Worm (Caenorhabditis elegans) whole organism, young adult: Measurements from ENCODE around the gene eng-1.

Experiments
- F23B12.7 ChIP-seq: sonication (generic microtip); optimal IDR thresholded peaks from 2 replicates; lab custom pipeline; 2017; ENCODE audit warnings: missing genetic modification characterization, mild to moderate bottlenecking, missing compliant biosample characterization, antibody characterized with exemption, moderate library complexity; ENCODE audit not compliant: insufficient read depth
- F49E8.2 ChIP-seq: sonication (generic microtip); optimal IDR thresholded peaks from 3 replicates; lab custom pipeline; 2017; ENCODE audit warnings: missing genetic modification characterization, mild to moderate bottlenecking, missing compliant biosample characterization, antibody characterized with exemption, moderate library complexity; ENCODE audit not compliant: insufficient read depth
- F52B5.7 ChIP-seq: sonication (generic microtip); optimal IDR thresholded peaks from 2 replicates; lab custom pipeline; 2016; ENCODE audit warnings: mild to moderate bottlenecking, missing genetic modification characterization, missing compliant biosample characterization
- F57A8.1 ChIP-seq: fragments of 200-800 bp; sonication (Bioruptor generic); optimal IDR thresholded peaks from 2 replicates; lab custom pipeline; 2018; ENCODE audit warnings: mild to moderate bottlenecking, missing genetic modification characterization, moderate library complexity, missing compliant biosample characterization
- F57C9.4 ChIP-seq: sonication (generic microtip); optimal IDR thresholded peaks from 2 replicates; lab custom pipeline; 2017; ENCODE audit warnings: mild to moderate bottlenecking, missing genetic modification characterization, missing compliant biosample characterization
- T07F8.4 ChIP-seq: sonication (generic microtip); optimal IDR thresholded peaks from 2 replicates; lab custom pipeline; 2016; ENCODE audit warnings: mild to moderate bottlenecking, missing genetic modification characterization, moderate library complexity, missing compliant biosample characterization
- T26A5.8 ChIP-seq: sonication (generic microtip); optimal IDR thresholded peaks from 2 replicates; lab custom pipeline; 2016; ENCODE audit warnings: missing genetic modification characterization, missing compliant biosample characterization
- Y53F4B.3 ChIP-seq: fragments of 200-800 bp; sonication (Bioruptor generic); IDR thresholded peaks from 2 replicates; pipeline ENCODE4 v1.3.6; 2022; ENCODE audit warnings: missing genetic modification reagents, missing genetic modification characterization, missing compliant biosample characterization
- Y79H2A.3 ChIP-seq: fragments of 200-800 bp; sonication (Bioruptor generic); conservative IDR thresholded peaks from 2 replicates; pipeline ENCODE4 v1.3.6; 2022; ENCODE audit warnings: missing genetic modification reagents, missing genetic modification characterization, missing compliant biosample characterization
- ZK185.1 ChIP-seq: sonication (generic microtip); optimal IDR thresholded peaks from 2 replicates; lab custom pipeline; 2016; ENCODE audit warnings: mild to moderate bottlenecking, missing genetic modification characterization, missing compliant biosample characterization; ENCODE audit not compliant: poor library complexity, severe bottlenecking
- akir-1 ChIP-seq: fragments of 200-800 bp; sonication (Bioruptor generic); optimal IDR thresholded peaks from 2 replicates; lab custom pipeline; 2018; ENCODE audit warnings: mild to moderate bottlenecking, missing genetic modification characterization, moderate library complexity, missing compliant biosample characterization
- aptf-2 ChIP-seq: fragments of 200-800 bp; sonication (Bioruptor generic); conservative IDR thresholded peaks from 2 replicates; pipeline ENCODE4 v1.3.6; 2022; ENCODE audit warnings: missing genetic modification reagents, missing genetic modification characterization, missing compliant biosample characterization
- attf-3 ChIP-seq: fragments of 200-800 bp; sonication (Bioruptor generic); conservative IDR thresholded peaks from 2 replicates; pipeline ENCODE4 v1.3.6; 2022; ENCODE audit warnings: missing genetic modification reagents, missing genetic modification characterization, missing compliant biosample characterization
- cebp-1 ChIP-seq, 2 experiments: fragments of 200-800 bp in 1 of 2; sonication (Bioruptor generic) in 1 of 2; sonication (generic microtip) in 1 of 2; IDR thresholded peaks in 1 of 2; optimal IDR thresholded peaks in 1 of 2; 2 replicates each; pipeline versions ENCODE4 v1.3.6 to Lab custom; 2017 to 2022; ENCODE audit warnings: missing compliant biosample characterization in 2 of 2, missing genetic modification characterization in 2 of 2, mild to moderate bottlenecking in 1 of 2, missing genetic modification reagents in 1 of 2, moderate library complexity in 1 of 2
- ceh-100 ChIP-seq: fragments of 200-800 bp; sonication (Bioruptor generic); IDR thresholded peaks from 2 replicates; pipeline ENCODE4 v1.3.6; 2022; ENCODE audit warnings: missing genetic modification reagents, missing genetic modification characterization, missing compliant biosample characterization
- ceh-58 ChIP-seq: fragments of 200-800 bp; sonication (Bioruptor generic); IDR thresholded peaks from 2 replicates; pipeline ENCODE4 v1.3.6; 2022; ENCODE audit warnings: missing genetic modification characterization, missing compliant biosample characterization
- die-1 ChIP-seq: sonication (generic microtip); optimal IDR thresholded peaks from 2 replicates; lab custom pipeline; 2016; ENCODE audit warnings: missing genotype, mild to moderate bottlenecking, missing genetic modification characterization, missing compliant biosample characterization
- dpl-1 ChIP-seq: fragments of 150-350 bp; optimal IDR thresholded peaks from 2 replicates; lab custom pipeline; 2014; ENCODE audit warnings: missing biosample characterization, missing genetic modification reagents, missing genetic modification characterization
- egl-44 ChIP-seq: fragments of 200-800 bp; sonication (Bioruptor generic); IDR thresholded peaks from 2 replicates; pipeline ENCODE4 v1.3.6; 2022; ENCODE audit warnings: missing genetic modification reagents, missing genetic modification characterization, missing compliant biosample characterization
- ekl-4 ChIP-seq: fragments of 200-800 bp; sonication (Bioruptor generic); IDR thresholded peaks from 2 replicates; pipeline ENCODE4 v1.3.6; 2022; ENCODE audit warnings: missing genetic modification reagents, missing genetic modification characterization, missing compliant biosample characterization
- ets-4 ChIP-seq: fragments of 200-800 bp; sonication (Bioruptor generic); optimal IDR thresholded peaks from 2 replicates; lab custom pipeline; 2018; ENCODE audit warnings: mild to moderate bottlenecking, missing genetic modification characterization, missing compliant biosample characterization
- fkh-3 ChIP-seq: sonication (generic microtip); optimal IDR thresholded peaks from 2 replicates; lab custom pipeline; 2016; ENCODE audit warnings: mild to moderate bottlenecking, missing genetic modification characterization, missing compliant biosample characterization
- gei-17 ChIP-seq: fragments of 200-800 bp; sonication (Bioruptor generic); optimal IDR thresholded peaks from 2 replicates; lab custom pipeline; 2018; ENCODE audit warnings: mild to moderate bottlenecking, missing genetic modification characterization, missing compliant biosample characterization
- hlh-12 ChIP-seq: sonication (generic microtip); optimal IDR thresholded peaks from 2 replicates; lab custom pipeline; 2016; ENCODE audit warnings: missing genetic modification characterization, missing compliant biosample characterization
- hsf-1 ChIP-seq: fragments of 200-800 bp; sonication (Bioruptor generic); IDR thresholded peaks from 2 replicates; pipeline ENCODE4 v1.3.6; 2022; ENCODE audit warnings: missing genetic modification reagents, missing genetic modification characterization, missing compliant biosample characterization
- lag-1 ChIP-seq: fragments of 200-800 bp; sonication (Bioruptor generic); IDR thresholded peaks from 2 replicates; pipeline ENCODE4 v1.3.6; 2022; ENCODE audit warnings: missing genetic modification reagents, missing genetic modification characterization, missing compliant biosample characterization
- lin-26 ChIP-seq: fragments of 200-800 bp; sonication (Bioruptor generic); IDR thresholded peaks from 2 replicates; pipeline ENCODE4 v1.3.6; 2022; ENCODE audit warnings: missing genetic modification reagents, missing genetic modification characterization, missing compliant biosample characterization
- lin-54 ChIP-seq: fragments of 200-800 bp; sonication (Bioruptor generic); optimal IDR thresholded peaks from 2 replicates; lab custom pipeline; 2018; ENCODE audit warnings: mild to moderate bottlenecking, missing genetic modification characterization, missing compliant biosample characterization
- lsl-1 ChIP-seq: fragments of 200-800 bp; sonication (Bioruptor generic); optimal IDR thresholded peaks from 2 replicates; lab custom pipeline; 2018; ENCODE audit warnings: mild to moderate bottlenecking, missing genetic modification characterization, moderate library complexity, missing compliant biosample characterization
- madf-10 ChIP-seq: sonication (generic microtip); optimal IDR thresholded peaks from 2 replicates; lab custom pipeline; 2016; ENCODE audit warnings: mild to moderate bottlenecking, missing genetic modification characterization, missing compliant biosample characterization
- madf-3 ChIP-seq: fragments of 200-800 bp; sonication (Bioruptor generic); IDR thresholded peaks from 2 replicates; pipeline ENCODE4 v1.3.6; 2022; ENCODE audit warnings: missing genetic modification reagents, missing genetic modification characterization, missing compliant biosample characterization
- madf-6 ChIP-seq: fragments of 200-800 bp; sonication (Bioruptor generic); IDR thresholded peaks from 2 replicates; pipeline ENCODE4 v1.3.6; 2022; ENCODE audit warnings: missing genetic modification reagents, missing genetic modification characterization, missing compliant biosample characterization
- madf-8 ChIP-seq: fragments of 200-800 bp; sonication (Bioruptor generic); conservative IDR thresholded peaks from 2 replicates; pipeline ENCODE4 v1.3.6; 2022; ENCODE audit warnings: missing genetic modification reagents, missing genetic modification characterization, missing compliant biosample characterization
- mxl-1 ChIP-seq: sonication (generic microtip); optimal IDR thresholded peaks from 2 replicates; lab custom pipeline; 2016; ENCODE audit warnings: missing genetic modification characterization, missing compliant biosample characterization
- nhr-120 ChIP-seq: fragments of 200-800 bp; sonication (Bioruptor generic); IDR thresholded peaks from 2 replicates; pipeline ENCODE4 v1.3.6; 2022; ENCODE audit warnings: missing genetic modification characterization, missing compliant biosample characterization
- nhr-179 ChIP-seq: sonication (generic microtip); optimal IDR thresholded peaks from 2 replicates; lab custom pipeline; 2016; ENCODE audit warnings: mild to moderate bottlenecking, missing genetic modification characterization, missing compliant biosample characterization
- nhr-27 ChIP-seq: fragments of 200-800 bp; sonication (Bioruptor generic); optimal IDR thresholded peaks from 2 replicates; lab custom pipeline; 2018; ENCODE audit warnings: mild to moderate bottlenecking, missing genetic modification characterization, moderate library complexity, missing compliant biosample characterization
- nhr-80 ChIP-seq: sonication (generic microtip); optimal IDR thresholded peaks from 2 replicates; lab custom pipeline; 2016; ENCODE audit warnings: missing genetic modification characterization, missing compliant biosample characterization
- nhr-90 ChIP-seq: sonication (generic microtip); optimal IDR thresholded peaks from 2 replicates; lab custom pipeline; 2016; ENCODE audit warnings: missing genotype, mild to moderate bottlenecking, missing genetic modification characterization, missing compliant biosample characterization
- pha-4 ChIP-seq: fragments of 150-350 bp; sonication (generic microtip); optimal IDR thresholded peaks from 2 replicates; lab custom pipeline; 2014; ENCODE audit warnings: missing biosample characterization, missing genetic modification reagents, missing genetic modification characterization
- sea-2 ChIP-seq: fragments of 200-800 bp; sonication (Bioruptor generic); IDR thresholded peaks from 2 replicates; pipeline ENCODE4 v1.3.6; 2022; ENCODE audit warnings: missing genetic modification characterization, missing compliant biosample characterization
- snpc-1.1 ChIP-seq: sonication (generic microtip); optimal IDR thresholded peaks from 2 replicates; lab custom pipeline; 2017; ENCODE audit warnings: missing genetic modification characterization, mild to moderate bottlenecking, missing compliant biosample characterization, antibody characterized with exemption, moderate library complexity, missing genotype, missing genetic modification reagents; ENCODE audit not compliant: insufficient read depth
- somi-1 ChIP-seq: fragments of 200-800 bp; sonication (Bioruptor generic); optimal IDR thresholded peaks from 2 replicates; lab custom pipeline; 2018; ENCODE audit warnings: mild to moderate bottlenecking, missing genetic modification characterization, missing compliant biosample characterization
- tbx-9 ChIP-seq: sonication (generic microtip); optimal IDR thresholded peaks from 2 replicates; lab custom pipeline; 2016; ENCODE audit warnings: borderline replicate concordance, missing genetic modification characterization, inconsistent platforms, missing compliant biosample characterization
- tlf-1 ChIP-seq: fragments of 200-800 bp; sonication (Bioruptor generic); optimal IDR thresholded peaks from 2 replicates; lab custom pipeline; 2018; ENCODE audit warnings: mild to moderate bottlenecking, missing genetic modification characterization, missing compliant biosample characterization
- unc-130 ChIP-seq: sonication (generic microtip); optimal IDR thresholded peaks from 2 replicates; lab custom pipeline; 2016; ENCODE audit warnings: missing genetic modification reagents, missing genetic modification characterization, missing compliant biosample characterization
- zim-3 ChIP-seq: sonication (generic microtip); optimal IDR thresholded peaks from 2 replicates; lab custom pipeline; 2017; ENCODE audit warnings: mild to moderate bottlenecking, missing genetic modification characterization, moderate library complexity, missing compliant biosample characterization
- ztf-25 ChIP-seq: fragments of 200-800 bp; sonication (Bioruptor generic); IDR thresholded peaks from 2 replicates; pipeline ENCODE4 v1.3.6; 2022; ENCODE audit warnings: missing genetic modification reagents, missing genetic modification characterization, missing compliant biosample characterization

Gene eng-1

ce11 chrIII:5853240-5853639 lies 15.1 kb downstream of the eng-1 start, which contains the start of gene ddx-23 (continued):
- TF ChIP-seq lag-1 (GFP tag; lab: Robert Waterston, UW) (no peak), nhr-90 (peak; percentile 27), madf-6 (GFP tag; lab: Robert Waterston, UW) (peak; percentile 68), ceh-58 (no peak), Y79H2A.3 (GFP tag; lab: Robert Waterston, UW) (no peak), tbx-9 (tag; lab: Kevin White, UChicago) (no peak), lsl-1 (GFP tag; lab: Kevin White, UChicago) (peak; percentile 37), die-1 (tag; lab: Kevin White, UChicago) (no peak), madf-3 (GFP tag; lab: Robert Waterston, UW) (no peak), fkh-3 (tag; lab: Kevin White, UChicago) (no peak), aptf-2 (GFP tag; lab: Robert Waterston, UW) (no peak), ekl-4 (GFP tag; lab: Robert Waterston, UW) (no peak), akir-1 (GFP tag; lab: Kevin White, UChicago) (no peak), ZK185.1 (peak; percentile 57), F57C9.4 (tag; lab: Kevin White, UChicago) (no peak), unc-130 (GFP tag; lab: Kevin White, UChicago) (peak; percentile 30), nhr-80 (tag; lab: Kevin White, UChicago) (no peak), tlf-1 (GFP tag; lab: Kevin White, UChicago) (no peak), cebp-1 (GFP tag; IDR thresholded peaks at IDR 0.05; lab: Robert Waterston, UW) (no peak), cebp-1 (tag; optimal IDR thresholded peaks at IDR 0.05; lab: Kevin White, UChicago) (peak; percentile 39), F57A8.1 (no peak), F49E8.2 (tag; lab: Kevin White, UChicago) (peak; percentile 30), T26A5.8 (no peak), hlh-12 (tag; lab: Kevin White, UChicago) (peak; percentile 28), pha-4 (no peak), zim-3 (tag; lab: Kevin White, UChicago) (no peak), ztf-25 (no peak), lin-26 (GFP tag; lab: Robert Waterston, UW) (peak; percentile 28; the same call in 1 of the 2 replicates), gei-17 (GFP tag; lab: Kevin White, UChicago) (peak; percentile 12), nhr-27 (no peak), somi-1 (GFP tag; lab: Kevin White, UChicago) (no peak), hsf-1 (GFP tag; lab: Robert Waterston, UW) (no peak; the same call in 1 of the 2 replicates), T07F8.4 (no peak), nhr-120 (GFP tag; lab: Robert Waterston, UW) (no peak), F23B12.7 (no peak), attf-3 (GFP tag; lab: Robert Waterston, UW) (no peak), F52B5.7 (tag; lab: Kevin White, UChicago) (peak; percentile 57), egl-44 (no peak), Y53F4B.3 (GFP tag; lab: Robert Waterston, UW) (no peak), madf-10 (tag; lab: Kevin White, UChicago) (no peak), sea-2 (no peak), snpc-1.1 (tag; lab: Kevin White, UChicago) (no peak), ceh-100 (GFP tag; lab: Robert Waterston, UW) (no peak), lin-54 (GFP tag; lab: Kevin White, UChicago) (peak; percentile 35), ets-4 (GFP tag; lab: Kevin White, UChicago) (no peak), dpl-1 (GFP tag; lab: Kevin White, UChicago) (peak; percentile 8), nhr-179 (tag; lab: Kevin White, UChicago) (no peak), mxl-1 (tag; lab: Kevin White, UChicago) (no peak), madf-8 (GFP tag; lab: Robert Waterston, UW) (no peak)
